Worm (Caenorhabditis elegans) whole organism, L4/young adult: ENCODE results near the gene F43B10.1.

ENCODE experiments used
- W03F9.2 ChIP-seq: fragments of 150-350 bp; optimal IDR thresholded peaks from 2 replicates; lab custom pipeline; 2014; ENCODE audit warnings: missing biosample characterization, missing genetic modification characterization
- dao-5 ChIP-seq: sonication (generic microtip); optimal IDR thresholded peaks from 2 replicates; lab custom pipeline; 2016; ENCODE audit warnings: missing genotype, missing genetic modification characterization, moderate library complexity, missing compliant biosample characterization
- him-1 ChIP-seq: sonication (generic microtip); optimal IDR thresholded peaks from 2 replicates; lab custom pipeline; 2016; ENCODE audit warnings: missing genotype, missing genetic modification reagents, missing genetic modification characterization, missing compliant biosample characterization

ce11 chrX:16629168-16629567, 33.5 kb downstream of the F43B10.1 start:
- TF ChIP-seq W03F9.2 (tag; lab: Kevin White, UChicago): no peak
- TF ChIP-seq him-1 (tag; lab: Kevin White, UChicago): no peak
- no peak for TF ChIP-seq dao-5 (tag; lab: Kevin White, UChicago)
